Worm (Caenorhabditis elegans): ENCODE results near the gene T21D12.12.
A peak's percentile ranks its signal among the peaks of the same experiment; 100 is the strongest.

The T21D12.12 gene

ce11 chrIV:291851-292367 lies 25.7 kb downstream of the T21D12.12 start (continued):
- peak; percentile 60; the same call in 1 of the 2 replicates for TF ChIP-seq Y53G8AR.9 (GFP tag; conservative IDR thresholded peaks at IDR 0.05)
- no peak for TF ChIP-seq Y79H2A.3 (GFP tag; conservative IDR thresholded peaks at IDR 0.05)
- TF ChIP-seq let-607 (tag; optimal IDR thresholded peaks at IDR 0.05) = peak; percentile 41 to 66
- TF ChIP-seq lsy-27 (tag; optimal IDR thresholded peaks at IDR 0.05; ENCODE audit: borderline replicate concordance, insufficient read depth) = no peak
- no peak for TF ChIP-seq somi-1 (GFP tag; optimal IDR thresholded peaks at IDR 0.05)
- TF ChIP-seq sptf-2 (GFP tag; optimal IDR thresholded peaks at IDR 0.05) = no peak
- no peak for TF ChIP-seq B0035.1 (tag; optimal IDR thresholded peaks at IDR 0.05)
- TF ChIP-seq nhr-80 (tag; optimal IDR thresholded peaks at IDR 0.05) = peak; percentile 80
- TF ChIP-seq chd-7 (tag; optimal IDR thresholded peaks at IDR 0.05) = peak; percentile 30
- TF ChIP-seq pbrm-1 (GFP tag; IDR thresholded peaks at IDR 0.05) = peak; percentile 53; the same call in 1 of the 2 replicates
- no peak for TF ChIP-seq dox-1 (GFP tag; IDR thresholded peaks at IDR 0.05)
- no peak; the same call in 1 of the 2 replicates for TF ChIP-seq Y56A3A.18 (GFP tag; IDR thresholded peaks at IDR 0.05)
- TF ChIP-seq let-526 (GFP tag; IDR thresholded peaks at IDR 0.05) = no peak
- TF ChIP-seq F39B2.1 (GFP tag; IDR thresholded peaks at IDR 0.05) = no peak

- TF ChIP-seq hlh-12 (tag; optimal IDR thresholded peaks at IDR 0.05) (no peak), Y53G8AR.9 (GFP tag; conservative IDR thresholded peaks at IDR 0.05) (0 out of 2 replicates have a peak, but pooled peaks have one; percentile 65)
Measured at ce11 chrIV:293163-293755, 27.0 kb downstream of the T21D12.12 start.

- TF ChIP-seq let-526 (GFP tag; IDR thresholded peaks at IDR 0.05) (0 out of 2 replicates have a peak, but pooled peaks have one; percentile 36), rpc-1 (optimal IDR thresholded peaks at IDR 0.05) (no peak), rpc-1 (tag; optimal IDR thresholded peaks at IDR 0.05) (no peak), unc-62 (GFP tag; optimal IDR thresholded peaks at IDR 0.05) (no peak), pha-4 (tag; optimal IDR thresholded peaks at IDR 0.05) (no peak), ztf-25 (GFP tag; IDR thresholded peaks at IDR 0.05) (no peak), tlf-1 (GFP tag; optimal IDR thresholded peaks at IDR 0.05) (no peak), cebp-2 (GFP tag; IDR thresholded peaks at IDR 0.05) (0 out of 2 replicates have a peak, but pooled peaks have one; percentile 5), F49E8.2 (tag; optimal IDR thresholded peaks at IDR 0.05; ENCODE audit: insufficient read depth) (no peak), egrh-3 (GFP tag; IDR thresholded peaks at IDR 0.05) (no peak), gei-17 (GFP tag; optimal IDR thresholded peaks at IDR 0.05) (no peak), nhr-27 (tag; optimal IDR thresholded peaks at IDR 0.05) (no peak)
Measured at ce11 chrIV:293995-294700, 27.9 kb downstream of the T21D12.12 start.

ce11 chrIV:294737-295136 lies 28.5 kb downstream of the T21D12.12 start:
- TF ChIP-seq madf-3 (GFP tag; IDR thresholded peaks at IDR 0.05) (0 out of 2 replicates have a peak, but pooled peaks have one; percentile 21), sdz-38 (tag; optimal IDR thresholded peaks at IDR 0.05) (no peak), attf-6 (GFP tag; IDR thresholded peaks at IDR 0.05) (no peak), sea-2 (GFP tag; IDR thresholded peaks at IDR 0.05) (no peak), nhr-120 (GFP tag; IDR thresholded peaks at IDR 0.05) (0 out of 2 replicates have a peak, but pooled peaks have one; percentile 17), mcd-1 (GFP tag; IDR thresholded peaks at IDR 0.05) (no peak), F55B11.4 (tag; optimal IDR thresholded peaks at IDR 0.05; ENCODE audit: borderline replicate concordance, insufficient read depth) (no peak), attf-5 (GFP tag; optimal IDR thresholded peaks at IDR 0.05) (peak; percentile 9), rec-8 (tag; optimal IDR thresholded peaks at IDR 0.05) (no peak), pha-4 (tag; optimal IDR thresholded peaks at IDR 0.05) (no peak), nhr-90 (tag; optimal IDR thresholded peaks at IDR 0.05) (no peak), nfyb-1 (GFP tag; IDR thresholded peaks at IDR 0.05) (0 out of 2 replicates have a peak, but pooled peaks have one; percentile 25), ztf-6 (GFP tag; IDR thresholded peaks at IDR 0.05) (no peak), bed-1 (GFP tag; IDR thresholded peaks at IDR 0.05) (no peak), rpc-1 (optimal IDR thresholded peaks at IDR 0.05) (no peak), rpc-1 (tag; optimal IDR thresholded peaks at IDR 0.05) (no peak), lin-26 (GFP tag; IDR thresholded peaks at IDR 0.05) (0 out of 2 replicates have a peak, but pooled peaks have one; percentile 37), bed-2 (GFP tag; IDR thresholded peaks at IDR 0.05) (no peak), snpc-3.4 (tag; optimal IDR thresholded peaks at IDR 0.05) (no peak)
